Fruit fly (Drosophila melanogaster) whole organism, wandering third instar larva: ENCODE data around the gene CG3984.

Experiments used
- Abd-B ChIP-seq: fragments of >200 bp; optimal IDR thresholded peaks from 2 replicates; lab custom pipeline; 2017; ENCODE audit warnings: missing biosample characterization, missing genetic modification characterization
- CG32264 ChIP-seq: fragments of 200-800 bp; sonication (Bioruptor generic); optimal IDR thresholded peaks from 2 replicates; lab custom pipeline; 2016; ENCODE audit warnings: missing biosample characterization, missing genetic modification characterization
- CG9705 ChIP-seq: fragments of 200-800 bp; sonication (Bioruptor generic); optimal IDR thresholded peaks from 2 replicates; lab custom pipeline; 2018; ENCODE audit warnings: missing biosample characterization, mild to moderate bottlenecking, missing genetic modification characterization
- Hnf4 ChIP-seq: fragments of 200-800 bp; sonication (Bioruptor generic); optimal IDR thresholded peaks from 2 replicates; lab custom pipeline; 2016; ENCODE audit warnings: missing biosample characterization, mild to moderate bottlenecking, missing genetic modification characterization
- Hr83 ChIP-seq: fragments of 200-300 bp; sonication (Bioruptor generic); optimal IDR thresholded peaks from 2 replicates; lab custom pipeline; 2016; ENCODE audit warnings: missing biosample characterization, mild to moderate bottlenecking, missing genetic modification characterization, moderate library complexity; ENCODE audit not compliant: poor library complexity, severe bottlenecking
- Jra ChIP-seq: sonication (Bioruptor generic); optimal IDR thresholded peaks from 2 replicates; lab custom pipeline; 2016; ENCODE audit warnings: missing biosample characterization, missing genetic modification characterization
- Mio ChIP-seq: sonication (Bioruptor generic); optimal IDR thresholded peaks from 2 replicates; lab custom pipeline; 2016; ENCODE audit warnings: missing biosample characterization, missing genetic modification characterization
- N ChIP-seq: fragments of >200 bp; optimal IDR thresholded peaks from 2 replicates; lab custom pipeline; 2018; ENCODE audit warnings: missing biosample characterization, missing external identifiers, missing genetic modification characterization
- Rel ChIP-seq, 2 experiments: fragments of 200-800 bp; sonication (Bioruptor generic) in 1 of 2; optimal IDR thresholded peaks; 2 replicates in 1 of 2; 3 replicates in 1 of 2; lab custom pipeline; 2016 to 2019; ENCODE audit warnings: mild to moderate bottlenecking in 2 of 2, missing biosample characterization in 2 of 2, missing genetic modification characterization in 2 of 2, moderate library complexity in 1 of 2
- br ChIP-seq: fragments of 200-800 bp; sonication (Bioruptor generic); optimal IDR thresholded peaks from 2 replicates; lab custom pipeline; 2016; ENCODE audit warnings: missing biosample characterization, missing genetic modification characterization
- dmrt93B ChIP-seq: fragments of 200-800 bp; sonication (Bioruptor generic); optimal IDR thresholded peaks from 2 replicates; lab custom pipeline; 2018; ENCODE audit warnings: missing biosample characterization, mild to moderate bottlenecking, missing genetic modification characterization
- foxo ChIP-seq, 2 experiments: fragments of 200-800 bp; sonication (Bioruptor generic); optimal IDR thresholded peaks; 2 replicates in 1 of 2; 3 replicates in 1 of 2; lab custom pipeline; 2016 to 2017; ENCODE audit warnings: missing biosample characterization in 2 of 2, missing genetic modification characterization in 2 of 2
- fru ChIP-seq: fragments of 200-800 bp; sonication (Bioruptor generic); optimal IDR thresholded peaks from 3 replicates; lab custom pipeline; 2016; ENCODE audit warnings: missing biosample characterization, mild to moderate bottlenecking, missing genetic modification characterization
- h ChIP-seq: fragments of 200-800 bp; sonication (Bioruptor generic); optimal IDR thresholded peaks from 3 replicates; lab custom pipeline; 2016; ENCODE audit warnings: missing biosample characterization, mild to moderate bottlenecking, missing genetic modification characterization
- jim ChIP-seq: fragments of 175-275, 200-325 bp; sonication (Bioruptor generic); optimal IDR thresholded peaks from 2 replicates; lab custom pipeline; 2016; ENCODE audit warnings: missing biosample characterization, mild to moderate bottlenecking, missing genetic modification characterization
- lola ChIP-seq: fragments of >200 bp; optimal IDR thresholded peaks from 2 replicates; lab custom pipeline; 2017; ENCODE audit warnings: missing biosample characterization, missing genetic modification characterization
- psq ChIP-seq: fragments of 200-800 bp; sonication (Bioruptor generic); optimal IDR thresholded peaks from 3 replicates; lab custom pipeline; 2017; ENCODE audit warnings: missing biosample characterization, mild to moderate bottlenecking, missing genetic modification characterization, moderate library complexity
- tai ChIP-seq: sonication (Bioruptor generic); optimal IDR thresholded peaks from 2 replicates; lab custom pipeline; 2016; ENCODE audit warnings: missing biosample characterization, missing genetic modification characterization

The CG3984 gene

DNA sequence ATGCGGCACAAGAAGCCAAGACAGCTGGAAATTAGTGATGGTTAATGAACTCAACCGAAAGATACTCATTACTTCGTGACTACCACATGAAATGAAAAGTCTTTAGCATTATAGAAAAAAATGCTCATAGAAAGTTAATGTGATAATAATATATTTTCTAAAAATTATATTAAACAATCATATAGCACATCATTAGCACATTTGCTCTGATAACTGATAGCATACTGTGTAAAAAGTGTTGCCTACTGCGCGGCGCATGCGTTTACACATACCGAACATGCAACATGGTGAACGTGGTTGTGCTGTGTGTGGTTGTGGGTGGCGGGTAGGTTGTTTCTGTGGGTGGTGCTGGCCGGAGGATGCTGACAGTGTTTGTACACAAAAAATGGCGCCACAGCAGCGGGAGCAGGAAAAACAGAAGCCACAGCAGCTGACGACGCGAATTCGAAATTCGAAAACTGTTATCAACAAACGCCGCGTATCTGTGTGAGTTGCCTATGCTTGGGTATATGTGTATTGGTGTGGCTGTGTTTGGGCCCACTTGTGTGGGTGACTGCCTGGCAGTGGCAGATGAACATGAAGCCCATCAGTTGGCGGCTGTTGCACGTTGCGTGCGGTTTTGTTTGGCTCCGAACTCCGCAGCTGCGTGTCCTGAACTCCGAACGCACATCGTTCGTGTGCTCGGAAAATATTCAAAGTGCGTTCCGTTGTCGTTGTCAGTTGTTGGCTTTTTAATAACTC is 13.0 kb downstream of the CG3984 start, which contains the start of gene Gyc88E:
TSS of gene Gyc88E (plus strand) at position 604 of the 741 bp plus-strand sequence.
- TF ChIP-seq h (GFP tag; lab: Kevin White, UChicago) = peak; percentile 30
- TF ChIP-seq Hr83 (GFP tag; lab: Kevin White, UChicago) = no peak
- TF ChIP-seq foxo (GFP tag; optimal IDR thresholded peaks at IDR 0.05; lab: Kevin White, UChicago) = peak in 1 of 2 experiments; percentile 20
- TF ChIP-seq Mio = no peak
- peak; percentile 20 for TF ChIP-seq fru (GFP tag; lab: Kevin White, UChicago)
- TF ChIP-seq Hnf4 (GFP tag; lab: Kevin White, UChicago) = no peak
- TF ChIP-seq, all 38 proteins: peak for 3

DNA sequence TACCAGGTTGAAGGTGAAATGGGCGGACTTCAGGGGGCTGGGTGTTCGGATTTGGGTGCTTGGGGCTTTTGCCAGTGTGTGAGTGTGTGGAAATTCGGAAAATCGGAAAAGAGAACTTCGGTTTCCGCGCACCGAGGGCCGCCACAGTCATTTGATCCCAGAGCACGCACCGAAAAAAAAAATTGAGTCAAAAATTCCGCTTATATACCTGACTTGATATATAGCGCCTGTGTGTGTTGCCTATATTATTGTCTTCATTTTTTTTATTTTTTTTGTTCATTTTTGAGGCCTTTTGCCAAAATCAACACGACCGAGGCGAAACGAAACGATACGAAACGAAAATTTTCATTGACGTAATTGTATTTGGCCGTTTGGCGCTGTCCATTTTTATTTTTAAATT is 40.3 kb downstream of the CG3984 start:
- TF ChIP-seq fru (GFP tag; lab: Kevin White, UChicago) = no peak
- TF ChIP-seq Rel (GFP tag; optimal IDR thresholded peaks at IDR 0.05; lab: Kevin White, UChicago) = no peak
- no peak for TF ChIP-seq Rel (tag; optimal IDR thresholded peaks at IDR 0.05; lab: Kevin White, UChicago)
- TF ChIP-seq jim = no peak
- no peak for TF ChIP-seq dmrt93B (GFP tag; lab: Kevin White, UChicago)
- TF ChIP-seq Jra (GFP tag; lab: Kevin White, UChicago) = no peak
- TF ChIP-seq tai (GFP tag; lab: Kevin White, UChicago) = no peak
- no peak for TF ChIP-seq psq (GFP tag; lab: Kevin White, UChicago)
- no peak for TF ChIP-seq CG32264
- TF ChIP-seq CG9705 (GFP tag; lab: Kevin White, UChicago) = no peak

dm6 chr3R:15181467-15181866 is 44.5 kb downstream of the CG3984 start, which contains the start of gene Mf:
TSS of gene Mf (minus strand) at chr3R:15181510.
- no peak for TF ChIP-seq N (GFP tag; lab: Kevin White, UChicago)
- TF ChIP-seq br (GFP tag; lab: Kevin White, UChicago) = no peak
- TF ChIP-seq CG32264 = no peak
- TF ChIP-seq lola = no peak
- no peak for TF ChIP-seq Abd-B (GFP tag; lab: Kevin White, UChicago)
